Fruit fly (Drosophila melanogaster) whole organism, embryonic: Measurements from ENCODE around the gene CG42340.
A peak's percentile ranks its signal among the peaks of the same experiment; 100 is the strongest.

Experiments used
- Antp ChIP-seq: fragments of 200-800 bp; sonication (Bioruptor generic); optimal IDR thresholded peaks from 3 replicates; lab custom pipeline; 2016; ENCODE audit warnings: missing biosample characterization, missing genetic modification characterization
- Atf6 ChIP-seq: fragments of 200-800 bp; sonication (Bioruptor generic); IDR thresholded peaks from 2 replicates; pipeline ENCODE4 v1.3.6; 2022; ENCODE audit warnings: missing biosample characterization, missing genetic modification characterization
- Bdp1 ChIP-seq: fragments of 200-800 bp; sonication (Bioruptor generic); optimal IDR thresholded peaks from 3 replicates; lab custom pipeline; 2016; ENCODE audit warnings: missing biosample characterization, missing genetic modification characterization
- CG10267 ChIP-seq: fragments of 200-800 bp; sonication (Bioruptor generic); optimal IDR thresholded peaks from 2 replicates; lab custom pipeline; 2018; ENCODE audit warnings: missing biosample characterization, mild to moderate bottlenecking, missing genetic modification characterization, moderate library complexity
- CG10431 ChIP-seq: fragments of 200-800 bp; sonication (Bioruptor generic); optimal IDR thresholded peaks from 3 replicates; lab custom pipeline; 2018; ENCODE audit warnings: missing biosample characterization, mild to moderate bottlenecking, missing genetic modification characterization
- CG11696 ChIP-seq: fragments of 200-800 bp; sonication (Bioruptor generic); IDR thresholded peaks from 2 replicates; pipeline ENCODE4 v1.3.6; 2022; ENCODE audit warnings: missing biosample characterization, missing genetic modification characterization
- CG1233 ChIP-seq: fragments of 200-800 bp; sonication (Bioruptor generic); optimal IDR thresholded peaks from 4 replicates; lab custom pipeline; 2018; ENCODE audit warnings: missing biosample characterization, mild to moderate bottlenecking, missing genetic modification characterization
- CG12391 ChIP-seq: fragments of 200-800 bp; sonication (Bioruptor generic); optimal IDR thresholded peaks from 3 replicates; lab custom pipeline; 2018; ENCODE audit warnings: missing biosample characterization, mild to moderate bottlenecking, missing genetic modification characterization, moderate library complexity
- CG13624 ChIP-seq: fragments of 200-800 bp; sonication (Bioruptor generic); optimal IDR thresholded peaks from 2 replicates; lab custom pipeline; 2016; ENCODE audit warnings: missing biosample characterization, missing genetic modification characterization
- CG15011 ChIP-seq: fragments of 200-800 bp; sonication (Bioruptor generic); optimal IDR thresholded peaks from 3 replicates; lab custom pipeline; 2018; ENCODE audit warnings: missing biosample characterization, mild to moderate bottlenecking, missing genetic modification characterization
- CG1792 ChIP-seq: fragments of 200-800 bp; sonication (Bioruptor generic); optimal IDR thresholded peaks from 2 replicates; lab custom pipeline; 2016; ENCODE audit warnings: missing biosample characterization, missing genetic modification characterization
- CG18262 ChIP-seq: fragments of 200-800 bp; optimal IDR thresholded peaks from 3 replicates; lab custom pipeline; 2019; ENCODE audit warnings: missing biosample characterization, mild to moderate bottlenecking, missing genetic modification characterization, moderate library complexity
- CG2120 ChIP-seq: fragments of 200-800 bp; sonication (Bioruptor generic); optimal IDR thresholded peaks from 3 replicates; lab custom pipeline; 2016; ENCODE audit warnings: missing biosample characterization, missing genetic modification characterization
- CG30403 ChIP-seq: fragments of 200-800 bp; sonication (Bioruptor generic); optimal IDR thresholded peaks from 3 replicates; lab custom pipeline; 2016; ENCODE audit warnings: missing biosample characterization, missing genetic modification characterization
- CG42726 ChIP-seq: fragments of 200-800 bp; sonication (Bioruptor generic); IDR thresholded peaks from 2 replicates; pipeline ENCODE4 v1.3.6; 2022; ENCODE audit warnings: missing biosample characterization, missing genetic modification characterization; ENCODE audit not compliant: partially characterized antibody
- CG4424 ChIP-seq: fragments of 200-800 bp; sonication (Bioruptor generic); optimal IDR thresholded peaks from 3 replicates; lab custom pipeline; 2016; ENCODE audit warnings: missing biosample characterization, missing genetic modification characterization
- CG6654 ChIP-seq: fragments of 200-800 bp; sonication (Bioruptor generic); optimal IDR thresholded peaks from 2 replicates; lab custom pipeline; 2017; ENCODE audit warnings: missing biosample characterization, mild to moderate bottlenecking, missing genetic modification characterization
- CG7372 ChIP-seq: fragments of 200-800 bp; sonication (Bioruptor generic); IDR thresholded peaks from 2 replicates; pipeline ENCODE4 v1.3.6; 2022; ENCODE audit warnings: missing biosample characterization, missing genetic modification characterization
- CG8944 ChIP-seq: fragments of 200-800 bp; sonication (Bioruptor generic); optimal IDR thresholded peaks from 3 replicates; lab custom pipeline; 2016; ENCODE audit warnings: missing biosample characterization, missing genetic modification characterization
- CoRest ChIP-seq: fragments of 200-800 bp; sonication (Bioruptor generic); optimal IDR thresholded peaks from 3 replicates; lab custom pipeline; 2018; ENCODE audit warnings: missing biosample characterization, mild to moderate bottlenecking, missing genetic modification characterization, moderate library complexity
- Dip2 ChIP-seq: fragments of 200-800 bp; sonication (Bioruptor generic); IDR thresholded peaks from 2 replicates; pipeline ENCODE4 v1.3.6; 2022; ENCODE audit warnings: missing biosample characterization, missing genetic modification characterization
- E2f1 ChIP-seq: fragments of 200-800 bp; sonication (Bioruptor generic); IDR thresholded peaks from 2 replicates; pipeline ENCODE4 v1.3.6; 2022; ENCODE audit warnings: missing biosample characterization, missing genetic modification characterization
- ERR ChIP-seq: fragments of 200-800 bp; sonication (Bioruptor generic); optimal IDR thresholded peaks from 2 replicates; lab custom pipeline; 2016; ENCODE audit warnings: missing biosample characterization, missing genetic modification characterization
- Eip74EF ChIP-seq, 2 experiments: fragments of 200-800 bp in 1 of 2; fragments of >200 bp in 1 of 2; sonication (Bioruptor generic) in 1 of 2; optimal IDR thresholded peaks; 2 replicates each; lab custom pipeline; 2017 to 2019; ENCODE audit warnings: missing biosample characterization in 2 of 2, missing genetic modification characterization in 2 of 2, mild to moderate bottlenecking in 1 of 2, moderate library complexity in 1 of 2
- Fer1 ChIP-seq: fragments of 200-800 bp; sonication (Bioruptor generic); optimal IDR thresholded peaks from 2 replicates; lab custom pipeline; 2017; ENCODE audit warnings: missing biosample characterization, mild to moderate bottlenecking, missing genetic modification characterization
- HHEX ChIP-seq: fragments of 200-800 bp; sonication (Bioruptor generic); optimal IDR thresholded peaks from 3 replicates; lab custom pipeline; 2017; ENCODE audit warnings: missing biosample characterization, mild to moderate bottlenecking, missing genetic modification characterization, missing genetic modification reagents
- HmgZ ChIP-seq: fragments of 200-800 bp; sonication (Bioruptor generic); optimal IDR thresholded peaks from 2 replicates; lab custom pipeline; 2018; ENCODE audit warnings: missing biosample characterization, mild to moderate bottlenecking, missing genetic modification characterization
- Hr51 ChIP-seq, 2 experiments: fragments of 200-800 bp; sonication (Bioruptor generic); optimal IDR thresholded peaks; 2 replicates in 1 of 2; 3 replicates in 1 of 2; lab custom pipeline; 2016 to 2018; ENCODE audit warnings: missing biosample characterization in 2 of 2, missing genetic modification characterization in 2 of 2, mild to moderate bottlenecking in 1 of 2, moderate library complexity in 1 of 2
- Mad ChIP-seq: fragments of 200-800 bp; sonication (Bioruptor generic); optimal IDR thresholded peaks from 2 replicates; lab custom pipeline; 2016; ENCODE audit warnings: missing biosample characterization, missing genetic modification characterization
- Meics ChIP-seq: fragments of 200-800 bp; sonication (Bioruptor generic); optimal IDR thresholded peaks from 2 replicates; lab custom pipeline; 2017; ENCODE audit warnings: missing biosample characterization, mild to moderate bottlenecking, missing genetic modification characterization
- Mrtf ChIP-seq: fragments of 200-800 bp; sonication (Bioruptor generic); IDR thresholded peaks from 3 replicates; pipeline ENCODE4 v1.3.6; 2022; ENCODE audit warnings: missing biosample characterization, missing genetic modification characterization
- Ravus ChIP-seq: fragments of 200-800 bp; sonication (Bioruptor generic); IDR thresholded peaks from 2 replicates; pipeline ENCODE4 v1.3.6; 2022; ENCODE audit warnings: missing biosample characterization, missing genetic modification characterization
- Scr ChIP-seq: fragments of 200-800 bp; sonication (Bioruptor generic); IDR thresholded peaks from 2 replicates; pipeline ENCODE4 v1.3.6; 2022; ENCODE audit warnings: missing biosample characterization, missing genetic modification characterization; ENCODE audit not compliant: partially characterized antibody
- crc ChIP-seq: fragments of 200-800 bp; sonication (Bioruptor generic); optimal IDR thresholded peaks from 2 replicates; lab custom pipeline; 2016; ENCODE audit warnings: missing biosample characterization, missing genetic modification characterization
- crol ChIP-seq: fragments of 200-800 bp; sonication (Bioruptor generic); IDR thresholded peaks from 2 replicates; pipeline ENCODE4 v1.3.6; 2022; ENCODE audit warnings: missing biosample characterization, missing genetic modification characterization
- ftz-f1 ChIP-seq: fragments of 200-800 bp; sonication (Bioruptor generic); optimal IDR thresholded peaks from 2 replicates; lab custom pipeline; 2016; ENCODE audit warnings: missing biosample characterization, missing genetic modification characterization
- hkb ChIP-seq, 2 experiments: fragments of 200-800 bp in 1 of 2; fragments of >200 bp in 1 of 2; sonication (Bioruptor generic) in 1 of 2; IDR thresholded peaks in 1 of 2; optimal IDR thresholded peaks in 1 of 2; 2 replicates each; pipeline versions ENCODE4 v1.3.6 to Lab custom; 2017 to 2022; ENCODE audit warnings: missing biosample characterization in 1 of 2, missing genetic modification characterization in 1 of 2
- jigr1 ChIP-seq: fragments of 200-800 bp; sonication (Bioruptor generic); IDR thresholded peaks from 3 replicates; pipeline ENCODE4 v1.3.6; 2022; ENCODE audit warnings: missing biosample characterization, missing genetic modification characterization
- lmd ChIP-seq: fragments of 200-800 bp; sonication (Bioruptor generic); IDR thresholded peaks from 2 replicates; pipeline ENCODE4 v1.3.6; 2022; ENCODE audit warnings: missing biosample characterization, missing genetic modification characterization
- nmo ChIP-seq: fragments of 200-800 bp; sonication (Bioruptor generic); optimal IDR thresholded peaks from 2 replicates; lab custom pipeline; 2018; ENCODE audit warnings: missing biosample characterization, mild to moderate bottlenecking, missing genetic modification characterization, moderate library complexity
- pb ChIP-seq: fragments of 200-800 bp; sonication (Bioruptor generic); optimal IDR thresholded peaks from 3 replicates; lab custom pipeline; 2016; ENCODE audit warnings: missing biosample characterization, missing genetic modification characterization
- prd ChIP-seq, 3 experiments: fragments of >200 bp in 2 of 3; fragments of 200-800 bp in 1 of 3; sonication (Bioruptor generic) in 1 of 3; optimal IDR thresholded peaks in 2 of 3; IDR thresholded peaks in 1 of 3; 2 replicates in 2 of 3; 3 replicates in 1 of 3; pipeline versions ENCODE4 v1.3.6 to Lab custom; 2017 to 2022; ENCODE audit warnings: missing biosample characterization in 1 of 3, missing genetic modification characterization in 1 of 3
- pros ChIP-seq: fragments of 200-800 bp; sonication (Bioruptor generic); optimal IDR thresholded peaks from 3 replicates; lab custom pipeline; 2019; ENCODE audit warnings: missing biosample characterization, mild to moderate bottlenecking, missing genetic modification characterization, moderate library complexity
- repo ChIP-seq: fragments of 200-800 bp; sonication (Bioruptor generic); optimal IDR thresholded peaks from 2 replicates; lab custom pipeline; 2016; ENCODE audit warnings: missing biosample characterization, missing genetic modification characterization
- ro ChIP-seq: fragments of 200-800 bp; sonication (Bioruptor generic); IDR thresholded peaks from 2 replicates; pipeline ENCODE4 v1.3.6; 2022; ENCODE audit warnings: missing biosample characterization, missing genetic modification characterization
- slbo ChIP-seq: fragments of 200-800 bp; sonication (Bioruptor generic); IDR thresholded peaks from 2 replicates; pipeline ENCODE4 v1.3.6; 2022; ENCODE audit warnings: missing biosample characterization, missing genetic modification characterization
- sna ChIP-seq: fragments of 200-800 bp; sonication (Bioruptor generic); IDR thresholded peaks from 2 replicates; pipeline ENCODE4 v1.3.6; 2022; ENCODE audit warnings: missing biosample characterization, missing genetic modification characterization; ENCODE audit not compliant: partially characterized antibody
- so ChIP-seq: fragments of 200-800 bp; sonication (Bioruptor generic); IDR thresholded peaks from 3 replicates; pipeline ENCODE4 v1.3.6; 2022; ENCODE audit warnings: missing biosample characterization, missing genetic modification characterization
- tap ChIP-seq: fragments of 200-800 bp; optimal IDR thresholded peaks from 3 replicates; lab custom pipeline; 2019; ENCODE audit warnings: missing biosample characterization, mild to moderate bottlenecking, missing genetic modification characterization, moderate library complexity
- zfh2 ChIP-seq: fragments of 200-800 bp; sonication (Bioruptor generic); optimal IDR thresholded peaks from 2 replicates; lab custom pipeline; 2016; ENCODE audit warnings: missing biosample characterization, missing genetic modification characterization

The CG42340 gene

DNA sequence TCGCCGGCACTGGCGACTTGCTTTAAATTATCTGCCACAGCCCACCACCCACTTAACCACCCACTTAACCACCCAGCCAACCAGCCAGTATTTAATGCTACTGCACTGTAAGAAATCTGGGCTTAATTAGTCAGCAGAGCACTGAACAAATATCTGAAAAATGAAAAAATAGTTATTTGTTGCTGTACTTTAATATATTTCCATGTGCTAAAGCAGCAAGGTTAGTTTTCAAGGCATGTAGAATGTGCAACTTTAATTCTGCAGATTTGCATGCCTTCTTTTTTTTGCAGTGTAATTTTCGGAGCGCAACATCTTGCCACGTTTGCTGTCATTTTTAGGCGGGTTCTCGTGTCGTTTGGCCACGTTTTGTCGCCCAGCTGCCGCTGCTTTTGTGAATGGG is 148.5 kb downstream of the CG42340 start (continued):
- TF ChIP-seq CG2120 (GFP tag; lab: Kevin White, UChicago) = peak; percentile 65
- TF ChIP-seq Scr = no peak
- TF ChIP-seq pb (GFP tag; lab: Kevin White, UChicago) = peak; percentile 14
- no peak for TF ChIP-seq CG7372
- TF ChIP-seq Antp = peak; percentile 30
- TF ChIP-seq Dip2 (GFP tag; lab: Robert Waterston, UW) = no peak
- TF ChIP-seq CG8944 (GFP tag; lab: Kevin White, UChicago) = peak; percentile 30
- peak; percentile 59 for TF ChIP-seq nmo (GFP tag; lab: Kevin White, UChicago)
- TF ChIP-seq CG10267 (tag; lab: Kevin White, UChicago) = peak; percentile 8
- no peak for TF ChIP-seq tap (tag; lab: Kevin White, UChicago)
- no peak for TF ChIP-seq CG42726
- peak in 1 of 2 experiments; percentile 4 for TF ChIP-seq Eip74EF (GFP tag; optimal IDR thresholded peaks at IDR 0.05; lab: Kevin White, UChicago)
- TF ChIP-seq crc = peak; percentile 16
- TF ChIP-seq so = peak; percentile 55; the same call in 1 of the 3 replicates
- peak; percentile 36 for TF ChIP-seq CG4424 (GFP tag; lab: Kevin White, UChicago)
- no peak for TF ChIP-seq CG6654 (GFP tag; lab: Kevin White, UChicago)
- TF ChIP-seq slbo (GFP tag; lab: Robert Waterston, UW) = peak; percentile 68
- no peak for TF ChIP-seq crol (GFP tag; lab: Robert Waterston, UW)
- peak; percentile 79 for TF ChIP-seq Fer1 (GFP tag; lab: Kevin White, UChicago)
- TF ChIP-seq zfh2 = peak; percentile 13
- peak; percentile 18 for TF ChIP-seq CG1233 (GFP tag; lab: Kevin White, UChicago)
- peak; percentile 40 for TF ChIP-seq HHEX (GFP tag; lab: Kevin White, UChicago)
- no peak for TF ChIP-seq sna (GFP tag; lab: Robert Waterston, UW)
- peak in 1 of 2 experiments; percentile 48 for TF ChIP-seq Hr51 (GFP tag; optimal IDR thresholded peaks at IDR 0.05; lab: Kevin White, UChicago)
- TF ChIP-seq Meics (GFP tag; lab: Kevin White, UChicago) = peak; percentile 64
- peak; percentile 51 for TF ChIP-seq CG13624 (GFP tag; lab: Kevin White, UChicago)
- TF ChIP-seq prd (optimal IDR thresholded peaks at IDR 0.05; lab: Kevin White, UChicago) = no peak
- TF ChIP-seq prd (GFP tag; IDR thresholded peaks at IDR 0.05; lab: Robert Waterston, UW) = peak; percentile 59; the same call in 1 of the 3 replicates
- no peak for TF ChIP-seq CG11696 (GFP tag; lab: Robert Waterston, UW)
- no peak for TF ChIP-seq pros
- 0 out of 3 replicates have a peak, but pooled peaks have one; percentile 24 for TF ChIP-seq Mrtf (GFP tag; lab: Robert Waterston, UW)
- TF ChIP-seq CG18262 = peak; percentile 22
- TF ChIP-seq E2f1 (GFP tag; lab: Robert Waterston, UW) = peak; percentile 51
- TF ChIP-seq Ravus (GFP tag; lab: Robert Waterston, UW) = no peak
- peak; percentile 47 for TF ChIP-seq CG30403 (GFP tag; lab: Kevin White, UChicago)
- peak; percentile 27 for TF ChIP-seq CG1792
- no peak for TF ChIP-seq ERR (GFP tag; lab: Kevin White, UChicago)
- TF ChIP-seq Mad (GFP tag; lab: Kevin White, UChicago) = peak; percentile 3
- peak; percentile 31; the same call in 1 of the 2 replicates for TF ChIP-seq lmd (GFP tag; lab: Robert Waterston, UW)
- 0 out of 2 replicates have a peak, but pooled peaks have one; percentile 34 for TF ChIP-seq ro (GFP tag; lab: Robert Waterston, UW)
- TF ChIP-seq HmgZ (tag; lab: Kevin White, UChicago) = peak; percentile 10
- TF ChIP-seq jigr1 (GFP tag; lab: Robert Waterston, UW) = no peak
- TF ChIP-seq repo = no peak
- no peak for TF ChIP-seq CG10431 (GFP tag; lab: Kevin White, UChicago)
- TF ChIP-seq CG15011 = peak; percentile 37
- peak; percentile 48; the same call in 1 of the 2 replicates for TF ChIP-seq Atf6 (GFP tag; lab: Robert Waterston, UW)
- peak; percentile 43 for TF ChIP-seq CoRest (tag; lab: Kevin White, UChicago)
- TF ChIP-seq Bdp1 = no peak
- TF ChIP-seq ftz-f1 (GFP tag; lab: Kevin White, UChicago) = no peak
- peak; percentile 47 for TF ChIP-seq CG12391 (tag; lab: Kevin White, UChicago)
- no peak for TF ChIP-seq hkb (optimal IDR thresholded peaks at IDR 0.05; lab: Kevin White, UChicago)
- peak; percentile 37; the same call in 1 of the 2 replicates for TF ChIP-seq hkb (GFP tag; IDR thresholded peaks at IDR 0.05; lab: Robert Waterston, UW)
